Fruit fly (Drosophila melanogaster) whole organism, embryonic: ENCODE measurements around the gene Sps2.

Experiments used
- Asciz ChIP-seq: fragments of 200-800 bp; sonication (Bioruptor generic); optimal IDR thresholded peaks from 2 replicates; lab custom pipeline; 2017; ENCODE audit warnings: missing biosample characterization, mild to moderate bottlenecking, missing genetic modification characterization, missing genetic modification reagents
- BEAF-32 ChIP-seq: fragments of 200-800 bp; sonication (Bioruptor generic); optimal IDR thresholded peaks from 3 replicates; lab custom pipeline; 2017; ENCODE audit warnings: missing biosample characterization, missing genetic modification characterization, mild to moderate bottlenecking, moderate library complexity, missing genetic modification reagents
- Bteb2 ChIP-seq: fragments of 200-800 bp; sonication (Bioruptor generic); optimal IDR thresholded peaks from 2 replicates; lab custom pipeline; 2016; ENCODE audit warnings: missing biosample characterization, missing genetic modification characterization
- CG10147 ChIP-seq: fragments of 200-800 bp; sonication (Bioruptor generic); optimal IDR thresholded peaks from 2 replicates; lab custom pipeline; 2019; ENCODE audit warnings: missing biosample characterization, mild to moderate bottlenecking, missing genetic modification characterization, moderate library complexity
- CG1024 ChIP-seq: fragments of 200-800 bp; sonication (Bioruptor generic); IDR thresholded peaks from 2 replicates; pipeline ENCODE4 v1.3.6; 2022; ENCODE audit warnings: missing biosample characterization, missing genetic modification characterization
- CG10274 ChIP-seq: fragments of 200-800 bp; sonication (Bioruptor generic); optimal IDR thresholded peaks from 3 replicates; lab custom pipeline; 2017; ENCODE audit warnings: missing biosample characterization, mild to moderate bottlenecking, missing genetic modification characterization
- CG12104 ChIP-seq: fragments of 200-800 bp; sonication (Bioruptor generic); optimal IDR thresholded peaks from 3 replicates; lab custom pipeline; 2016; ENCODE audit warnings: missing biosample characterization, missing genetic modification characterization
- CG12659 ChIP-seq: fragments of 200-800 bp; sonication (Bioruptor generic); optimal IDR thresholded peaks from 3 replicates; lab custom pipeline; 2017; ENCODE audit warnings: mild to moderate bottlenecking, missing biosample characterization, missing genetic modification reagents, missing genetic modification characterization
- CG13775 ChIP-seq: fragments of 200-800 bp; sonication (Bioruptor generic); optimal IDR thresholded peaks from 3 replicates; lab custom pipeline; 2017; ENCODE audit warnings: missing biosample characterization, mild to moderate bottlenecking, missing genetic modification characterization
- CG15269 ChIP-seq: fragments of 200-800 bp; sonication (Bioruptor generic); optimal IDR thresholded peaks from 2 replicates; lab custom pipeline; 2018; ENCODE audit warnings: missing biosample characterization, mild to moderate bottlenecking, missing genetic modification characterization, moderate library complexity
- CG15696 ChIP-seq: fragments of 200-800 bp; sonication (Bioruptor generic); optimal IDR thresholded peaks from 2 replicates; lab custom pipeline; 2019; ENCODE audit warnings: missing biosample characterization, mild to moderate bottlenecking, missing genetic modification characterization, moderate library complexity
- CG17568 ChIP-seq: fragments of 200-800 bp; sonication (Bioruptor generic); optimal IDR thresholded peaks from 2 replicates; lab custom pipeline; 2018; ENCODE audit warnings: missing biosample characterization, mild to moderate bottlenecking, missing genetic modification characterization, moderate library complexity
- CG17829 ChIP-seq: fragments of 200-800 bp; optimal IDR thresholded peaks from 2 replicates; lab custom pipeline; 2019; ENCODE audit warnings: missing biosample characterization, mild to moderate bottlenecking, missing genetic modification characterization, moderate library complexity
- CG18011 ChIP-seq: fragments of 200-800 bp; sonication (Bioruptor generic); optimal IDR thresholded peaks from 2 replicates; lab custom pipeline; 2017; ENCODE audit warnings: missing biosample characterization, missing genetic modification characterization, mild to moderate bottlenecking, moderate library complexity, missing genotype
- CG2889 ChIP-seq: fragments of 200-800 bp; sonication (Bioruptor generic); IDR thresholded peaks from 3 replicates; pipeline ENCODE4 v1.3.6; 2022; ENCODE audit warnings: missing biosample characterization, missing genetic modification characterization
- CG30403 ChIP-seq: fragments of 200-800 bp; sonication (Bioruptor generic); optimal IDR thresholded peaks from 3 replicates; lab custom pipeline; 2016; ENCODE audit warnings: missing biosample characterization, missing genetic modification characterization
- CG33557 ChIP-seq: fragments of 200-800 bp; sonication (Bioruptor generic); optimal IDR thresholded peaks from 2 replicates; lab custom pipeline; 2019; ENCODE audit warnings: missing biosample characterization, mild to moderate bottlenecking, missing genetic modification characterization, moderate library complexity
- CG34376 ChIP-seq: fragments of 200-800 bp; sonication (Bioruptor generic); optimal IDR thresholded peaks from 2 replicates; lab custom pipeline; 2018; ENCODE audit warnings: missing biosample characterization, mild to moderate bottlenecking, missing genetic modification characterization
- CG3847 ChIP-seq: fragments of 200-800 bp; sonication (Bioruptor generic); IDR thresholded peaks from 2 replicates; pipeline ENCODE4 v1.3.6; 2022; ENCODE audit warnings: missing biosample characterization, missing genetic modification characterization
- CG3995 ChIP-seq: fragments of 200-800 bp; sonication (Bioruptor generic); optimal IDR thresholded peaks from 3 replicates; lab custom pipeline; 2016; ENCODE audit warnings: missing biosample characterization, missing genetic modification characterization
- CG4854 ChIP-seq: fragments of 200-800 bp; sonication (Bioruptor generic); optimal IDR thresholded peaks from 2 replicates; lab custom pipeline; 2016; ENCODE audit warnings: missing biosample characterization, missing genetic modification characterization, inconsistent platforms
- CG6689 ChIP-seq: fragments of 200-800 bp; sonication (Bioruptor generic); IDR thresholded peaks from 2 replicates; pipeline ENCODE4 v1.3.6; 2022; ENCODE audit warnings: missing biosample characterization, missing genetic modification characterization
- CG6791 ChIP-seq: fragments of 200-800 bp; sonication (Bioruptor generic); IDR thresholded peaks from 3 replicates; pipeline ENCODE4 v1.3.6; 2022; ENCODE audit warnings: missing biosample characterization, missing genetic modification characterization; ENCODE audit not compliant: partially characterized antibody
- CG7928 ChIP-seq: fragments of 200-800 bp; sonication (Bioruptor generic); optimal IDR thresholded peaks from 2 replicates; lab custom pipeline; 2017; ENCODE audit warnings: missing biosample characterization, mild to moderate bottlenecking, missing genetic modification characterization
- CG7963 ChIP-seq: fragments of 200-800 bp; sonication (Bioruptor generic); IDR thresholded peaks from 3 replicates; pipeline ENCODE4 v1.3.6; 2022; ENCODE audit warnings: missing biosample characterization, missing genetic modification characterization; ENCODE audit not compliant: partially characterized antibody
- CoRest ChIP-seq: fragments of 200-800 bp; sonication (Bioruptor generic); optimal IDR thresholded peaks from 3 replicates; lab custom pipeline; 2018; ENCODE audit warnings: missing biosample characterization, mild to moderate bottlenecking, missing genetic modification characterization, moderate library complexity
- H15 ChIP-seq: fragments of 200-800 bp; sonication (Bioruptor generic); IDR thresholded peaks from 3 replicates; pipeline ENCODE4 v1.3.6; 2022; ENCODE audit warnings: missing biosample characterization, missing genetic modification characterization
- HmgD ChIP-seq: fragments of 200-800 bp; sonication (Bioruptor generic); optimal IDR thresholded peaks from 3 replicates; lab custom pipeline; 2016; ENCODE audit warnings: missing biosample characterization, missing genetic modification characterization
- HmgZ ChIP-seq: fragments of 200-800 bp; sonication (Bioruptor generic); optimal IDR thresholded peaks from 2 replicates; lab custom pipeline; 2018; ENCODE audit warnings: missing biosample characterization, mild to moderate bottlenecking, missing genetic modification characterization
- Hr39 ChIP-seq: fragments of >200 bp; optimal IDR thresholded peaks from 2 replicates; lab custom pipeline; 2017
- Myb ChIP-seq: fragments of 200-800 bp; sonication (Bioruptor generic); optimal IDR thresholded peaks from 2 replicates; lab custom pipeline; 2016; ENCODE audit warnings: missing biosample characterization, missing genetic modification characterization
- PHDP ChIP-seq: fragments of 200-800 bp; sonication (Bioruptor generic); optimal IDR thresholded peaks from 3 replicates; lab custom pipeline; 2018; ENCODE audit warnings: missing biosample characterization, mild to moderate bottlenecking, missing genetic modification characterization, moderate library complexity
- Scr ChIP-seq: fragments of 200-800 bp; sonication (Bioruptor generic); IDR thresholded peaks from 2 replicates; pipeline ENCODE4 v1.3.6; 2022; ENCODE audit warnings: missing biosample characterization, missing genetic modification characterization; ENCODE audit not compliant: partially characterized antibody
- Sry-β ChIP-seq: fragments of 200-800 bp; sonication (Bioruptor generic); optimal IDR thresholded peaks from 2 replicates; lab custom pipeline; 2018; ENCODE audit warnings: missing biosample characterization, mild to moderate bottlenecking, missing genetic modification characterization, moderate library complexity
- Sry-δ ChIP-seq: fragments of 200-800 bp; sonication (Bioruptor generic); optimal IDR thresholded peaks from 2 replicates; lab custom pipeline; 2016; ENCODE audit warnings: missing biosample characterization, missing genetic modification characterization
- Stat92E ChIP-seq, 3 experiments: fragments of >200 bp in 2 of 3; fragments of 200-800 bp in 1 of 3; sonication (Bioruptor generic) in 1 of 3; optimal IDR thresholded peaks; 2 replicates each; lab custom pipeline; 2017 to 2019; ENCODE audit warnings: missing biosample characterization in 3 of 3, missing genetic modification characterization in 3 of 3, mild to moderate bottlenecking in 1 of 3, moderate library complexity in 1 of 3
- crc ChIP-seq: fragments of 200-800 bp; sonication (Bioruptor generic); optimal IDR thresholded peaks from 2 replicates; lab custom pipeline; 2016; ENCODE audit warnings: missing biosample characterization, missing genetic modification characterization
- dmrt99B ChIP-seq: fragments of 200-800 bp; sonication (Bioruptor generic); optimal IDR thresholded peaks from 2 replicates; lab custom pipeline; 2018; ENCODE audit warnings: missing biosample characterization, mild to moderate bottlenecking, missing genetic modification characterization, moderate library complexity
- fd3F ChIP-seq: fragments of 200-800 bp; sonication (Bioruptor generic); optimal IDR thresholded peaks from 2 replicates; lab custom pipeline; 2018; ENCODE audit warnings: missing biosample characterization, mild to moderate bottlenecking, missing genetic modification characterization, moderate library complexity
- hkb ChIP-seq, 2 experiments: fragments of 200-800 bp in 1 of 2; fragments of >200 bp in 1 of 2; sonication (Bioruptor generic) in 1 of 2; IDR thresholded peaks in 1 of 2; optimal IDR thresholded peaks in 1 of 2; 2 replicates each; pipeline versions ENCODE4 v1.3.6 to Lab custom; 2017 to 2022; ENCODE audit warnings: missing biosample characterization in 1 of 2, missing genetic modification characterization in 1 of 2
- knrl ChIP-seq: fragments of 200-800 bp; sonication (Bioruptor generic); IDR thresholded peaks from 3 replicates; pipeline ENCODE4 v1.3.6; 2022; ENCODE audit warnings: missing biosample characterization, missing genetic modification characterization; ENCODE audit not compliant: partially characterized antibody
- lilli ChIP-seq: fragments of 200-800 bp; sonication (Bioruptor generic); optimal IDR thresholded peaks from 3 replicates; lab custom pipeline; 2016; ENCODE audit warnings: missing biosample characterization, missing genetic modification characterization
- nmo ChIP-seq: fragments of 200-800 bp; sonication (Bioruptor generic); optimal IDR thresholded peaks from 2 replicates; lab custom pipeline; 2018; ENCODE audit warnings: missing biosample characterization, mild to moderate bottlenecking, missing genetic modification characterization, moderate library complexity
- phol ChIP-seq: fragments of 200-800 bp; sonication (Bioruptor generic); optimal IDR thresholded peaks from 3 replicates; lab custom pipeline; 2018; ENCODE audit warnings: missing biosample characterization, mild to moderate bottlenecking, missing genetic modification characterization, moderate library complexity
- pzg ChIP-seq: fragments of 200-800 bp; sonication (Bioruptor generic); optimal IDR thresholded peaks from 3 replicates; lab custom pipeline; 2018; ENCODE audit warnings: missing biosample characterization, mild to moderate bottlenecking, missing genetic modification characterization, moderate library complexity
- rib ChIP-seq: fragments of 200-800 bp; sonication (Bioruptor generic); IDR thresholded peaks from 2 replicates; pipeline ENCODE4 v1.3.6; 2022; ENCODE audit warnings: missing biosample characterization, missing genetic modification characterization

Gene Sps2

DNA sequence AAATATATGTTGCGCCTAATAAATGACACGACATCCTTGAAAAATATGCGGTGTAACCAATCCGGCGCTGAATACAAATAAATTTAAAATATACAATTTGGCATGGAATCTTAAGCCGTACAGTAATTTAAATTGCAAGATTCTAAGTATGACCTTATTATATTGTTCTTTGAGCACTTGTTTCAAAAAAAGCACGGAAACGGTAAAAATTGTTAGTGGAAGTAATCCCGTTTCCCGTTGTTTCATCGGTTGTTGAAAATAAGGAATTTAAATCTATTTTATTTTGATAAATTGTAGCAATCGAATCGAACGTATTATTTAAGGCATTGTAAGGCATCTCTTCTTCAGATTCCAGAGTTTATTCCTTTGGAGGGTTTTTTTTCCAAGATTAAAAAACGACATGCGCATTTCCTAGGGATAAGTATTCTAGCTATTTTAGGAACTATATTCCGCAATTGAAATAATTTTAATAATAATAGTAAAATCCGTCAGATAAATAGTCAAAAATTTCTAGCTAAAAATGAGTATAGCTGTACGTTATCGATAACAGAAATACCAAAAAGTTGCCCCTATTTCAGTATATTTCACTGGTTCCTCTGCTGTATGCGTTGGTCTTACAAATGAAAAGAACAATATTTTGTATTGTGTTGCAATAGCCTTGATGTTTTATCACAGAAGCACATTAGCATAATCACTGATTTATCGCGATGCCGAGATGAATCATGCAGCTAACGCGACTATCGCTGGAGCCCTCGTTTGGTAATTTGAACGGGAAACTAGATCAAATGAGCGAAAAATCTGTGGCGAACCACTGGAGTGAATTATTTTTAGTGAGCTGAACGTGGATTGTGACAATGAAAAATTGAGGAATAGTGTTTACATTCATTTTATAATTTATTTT is 9.1 kb upstream of the Sps2 start, which contains the start of gene GATAd (continued):
- TF ChIP-seq CG12104 (GFP tag; lab: Kevin White, UChicago) (no peak), CG3995 (GFP tag; lab: Kevin White, UChicago) (peak; percentile 79), CG1024 (peak; percentile 33; the same call in 1 of the 2 replicates), Stat92E (GFP tag; optimal IDR thresholded peaks at IDR 0.05; lab: Kevin White, UChicago) (peak in 1 of 3 experiments; percentile 44), HmgZ (tag; lab: Kevin White, UChicago) (peak; percentile 51), Asciz (GFP tag; lab: Kevin White, UChicago) (no peak), CG13775 (GFP tag; lab: Kevin White, UChicago) (peak; percentile 20), Myb (GFP tag; lab: Kevin White, UChicago) (peak; percentile 30), Bteb2 (GFP tag; lab: Kevin White, UChicago) (no peak), CG15696 (tag; lab: Kevin White, UChicago) (no peak), CG18011 (GFP tag; lab: Kevin White, UChicago) (no peak), CG15269 (tag; lab: Kevin White, UChicago) (peak; percentile 0), CG33557 (peak; percentile 12), CG6689 (GFP tag; lab: Robert Waterston, UW) (peak; percentile 6; the same call in 1 of the 2 replicates), crc (GFP tag; lab: Kevin White, UChicago) (no peak), pzg (GFP tag; lab: Kevin White, UChicago) (peak; percentile 62), CG7963 (GFP tag; lab: Robert Waterston, UW) (0 out of 3 replicates have a peak, but pooled peaks have one; percentile 13), Sry-δ (GFP tag; lab: Kevin White, UChicago) (peak; percentile 31), PHDP (tag; lab: Kevin White, UChicago) (peak; percentile 19), CG10274 (no peak), knrl (0 out of 3 replicates have a peak, but pooled peaks have one; percentile 37), CG30403 (GFP tag; lab: Kevin White, UChicago) (peak; percentile 27), BEAF-32 (GFP tag; lab: Kevin White, UChicago) (peak; percentile 45), fd3F (GFP tag; lab: Kevin White, UChicago) (no peak), CG4854 (GFP tag; lab: Kevin White, UChicago) (no peak), nmo (GFP tag; lab: Kevin White, UChicago) (peak; percentile 25), phol (tag; lab: Kevin White, UChicago) (peak; percentile 13), CG2889 (GFP tag; lab: Robert Waterston, UW) (no peak), CG12659 (GFP tag; lab: Kevin White, UChicago) (peak; percentile 65), Sry-β (GFP tag; lab: Kevin White, UChicago) (peak; percentile 87), CG17568 (no peak), CG6791 (GFP tag; lab: Robert Waterston, UW) (no peak), hkb (optimal IDR thresholded peaks at IDR 0.05; lab: Kevin White, UChicago) (no peak), hkb (GFP tag; IDR thresholded peaks at IDR 0.05; lab: Robert Waterston, UW) (no peak), rib (GFP tag; lab: Robert Waterston, UW) (no peak), CG10147 (peak; percentile 6), dmrt99B (tag; lab: Kevin White, UChicago) (no peak), Scr (GFP tag; lab: Robert Waterston, UW) (peak; percentile 37), CG17829 (tag; lab: Kevin White, UChicago) (peak; percentile 43), CG34376 (GFP tag; lab: Kevin White, UChicago) (no peak), H15 (no peak), lilli (peak; percentile 16), CG7928 (peak; percentile 88), CoRest (peak; percentile 24), HmgD (no peak), Hr39 (lab: Kevin White, UChicago) (no peak), CG3847 (GFP tag; lab: Robert Waterston, UW) (no peak)
